Fruit fly (Drosophila melanogaster) whole organism, adult: ENCODE data around the gene MnM.

Experiments
- CG11617 ChIP-seq: fragments of 200-800 bp; sonication (Bioruptor generic); optimal IDR thresholded peaks from 2 replicates; lab custom pipeline; 2017; ENCODE audit warnings: mild to moderate bottlenecking, missing biosample characterization, missing genetic modification reagents, missing genetic modification characterization
- CG12768 ChIP-seq: fragments of 200-800 bp; sonication (Bioruptor generic); optimal IDR thresholded peaks from 2 replicates; lab custom pipeline; 2017; ENCODE audit warnings: missing biosample characterization, missing genetic modification characterization, mild to moderate bottlenecking, moderate library complexity, missing genetic modification reagents
- CG1620 ChIP-seq: fragments of 200-800 bp; sonication (Bioruptor generic); optimal IDR thresholded peaks from 2 replicates; lab custom pipeline; 2016; ENCODE audit warnings: missing biosample characterization, missing genetic modification characterization
- CG33017 ChIP-seq: fragments of 200-800 bp; sonication (Bioruptor generic); optimal IDR thresholded peaks from 2 replicates; lab custom pipeline; 2018; ENCODE audit warnings: missing biosample characterization, mild to moderate bottlenecking, missing genetic modification characterization, moderate library complexity
- CG5204 ChIP-seq: fragments of 200-800 bp; sonication (Bioruptor generic); optimal IDR thresholded peaks from 2 replicates; lab custom pipeline; 2016; ENCODE audit warnings: missing biosample characterization, missing genetic modification characterization
- CG7101 ChIP-seq: fragments of 200-800 bp; sonication (Bioruptor generic); optimal IDR thresholded peaks from 2 replicates; lab custom pipeline; 2018; ENCODE audit warnings: missing biosample characterization, mild to moderate bottlenecking, missing genetic modification characterization, moderate library complexity
- Clk ChIP-seq: fragments of 200-800 bp; sonication (Bioruptor generic); optimal IDR thresholded peaks from 2 replicates; lab custom pipeline; 2017; ENCODE audit warnings: missing biosample characterization, missing genetic modification characterization
- Hr96 ChIP-seq: fragments of 200-800 bp; sonication (Bioruptor generic); optimal IDR thresholded peaks from 2 replicates; lab custom pipeline; 2016; ENCODE audit warnings: missing biosample characterization, missing genetic modification characterization
- Mnt ChIP-seq: fragments of 200-800 bp; sonication (Bioruptor generic); optimal IDR thresholded peaks from 2 replicates; lab custom pipeline; 2016; ENCODE audit warnings: missing biosample characterization, mild to moderate bottlenecking, missing genetic modification characterization
- cnc ChIP-seq, 2 experiments: fragments of >200 bp; optimal IDR thresholded peaks; 2 replicates each; lab custom pipeline; 2017
- kay ChIP-seq: fragments of 200-800 bp; sonication (Bioruptor generic); peaks from one replicate; lab custom pipeline; 2016; ENCODE audit warnings: missing biosample characterization, missing genetic modification characterization, borderline replicate concordance
- tj ChIP-seq: fragments of 200-800 bp; sonication (Bioruptor generic); optimal IDR thresholded peaks from 3 replicates; lab custom pipeline; 2017; ENCODE audit warnings: missing biosample characterization, mild to moderate bottlenecking, missing genetic modification characterization, moderate library complexity
- toe ChIP-seq: fragments of 200-800 bp; sonication (Bioruptor generic); optimal IDR thresholded peaks from 2 replicates; lab custom pipeline; 2016; ENCODE audit warnings: missing biosample characterization, missing genetic modification characterization

DNA sequence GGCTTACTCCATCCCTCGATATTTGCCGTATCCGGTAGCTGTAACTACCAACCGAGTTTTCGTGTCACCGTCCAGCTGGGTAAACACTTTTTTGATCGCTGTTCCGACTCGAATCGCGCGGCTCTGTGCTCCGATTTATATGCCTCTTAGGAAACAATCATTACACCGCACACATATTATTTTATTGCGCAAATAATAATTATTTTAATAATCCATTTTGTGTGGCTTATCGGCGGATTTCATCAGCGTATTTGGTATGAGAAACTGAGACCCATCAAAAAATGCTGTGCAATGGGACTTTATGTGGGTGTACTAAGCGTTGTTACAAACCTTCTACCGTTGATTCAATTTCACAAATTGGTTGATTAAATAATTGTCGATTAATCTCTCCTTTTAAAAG lies 24.7 kb upstream of the MnM start, which contains the start of gene CG32271:
- TF ChIP-seq toe (GFP tag; lab: Kevin White, UChicago) (no peak), CG33017 (tag; lab: Kevin White, UChicago) (no peak), Mnt (GFP tag; lab: Kevin White, UChicago) (no peak), CG7101 (tag; lab: Kevin White, UChicago) (no peak), Hr96 (GFP tag; lab: Kevin White, UChicago) (no peak), kay (GFP tag; lab: Kevin White, UChicago) (no peak), Clk (GFP tag; lab: Kevin White, UChicago) (no peak), CG1620 (GFP tag; lab: Kevin White, UChicago) (no peak), tj (GFP tag; lab: Kevin White, UChicago) (no peak), CG11617 (GFP tag; lab: Kevin White, UChicago) (no peak), CG5204 (GFP tag; lab: Kevin White, UChicago) (no peak), cnc (optimal IDR thresholded peaks at IDR 0.05; lab: Kevin White, UChicago) (no peak), CG12768 (GFP tag; lab: Kevin White, UChicago) (no peak)
